Worm (Caenorhabditis elegans): Measurements from ENCODE around the gene csa-1.

DNA sequence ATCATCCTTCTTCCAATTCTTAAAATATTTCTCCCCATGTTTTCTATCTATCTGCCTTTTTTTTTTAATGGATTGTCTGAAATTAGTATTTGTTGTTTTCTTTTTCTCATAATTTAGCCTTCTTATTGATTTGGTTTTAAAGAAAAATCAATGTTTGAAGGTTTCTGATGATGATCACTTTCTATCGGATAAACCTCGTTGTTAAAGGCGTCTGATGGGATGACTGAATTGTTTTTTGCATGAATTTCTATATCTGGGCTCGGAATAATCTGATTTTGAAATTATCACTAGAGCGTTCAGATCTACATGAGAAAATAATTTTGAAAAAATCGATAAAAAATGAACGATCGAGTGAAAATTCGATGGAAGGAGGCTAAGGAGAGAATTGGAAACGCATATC, 14.2 kb upstream of the csa-1 start, which contains the start of gene scp-1:
- TF ChIP-seq pha-4 (tag; optimal IDR thresholded peaks at IDR 0.05) = no peak
- TF ChIP-seq dve-1 (tag; optimal IDR thresholded peaks at IDR 0.05) = no peak
- TF ChIP-seq Y22D7AL.16 (tag; optimal IDR thresholded peaks at IDR 0.05) = no peak

Data from whole organism, late embryonic.